Worm (Caenorhabditis elegans): Measurements from ENCODE around the gene Y43E12A.3.

The Y43E12A.3 gene

DNA sequence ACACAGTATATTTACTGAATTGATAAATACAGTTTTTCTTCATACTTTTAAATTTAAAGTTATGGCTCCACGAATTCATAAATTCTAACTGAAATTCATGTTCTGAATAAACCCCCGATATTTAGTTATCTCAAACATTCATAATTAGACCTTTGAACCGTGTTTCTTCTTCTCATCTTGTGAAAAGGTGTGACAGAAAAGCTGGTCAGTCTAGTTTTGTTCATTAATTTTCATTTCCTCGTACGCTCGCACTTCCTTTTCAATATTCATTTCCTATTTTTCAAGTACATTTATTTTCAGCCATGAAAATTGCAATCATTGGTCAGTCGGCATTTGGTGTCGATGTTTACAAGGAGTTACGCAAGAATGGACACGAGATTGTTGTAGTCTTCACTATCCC lies 34.6 kb downstream of the Y43E12A.3 start, which contains the start of gene alh-3:
Gene alh-3 (plus strand): TSS at position 301 of the 400 bp plus-strand sequence.
- TF ChIP-seq hpl-2 (GFP tag; optimal IDR thresholded peaks at IDR 0.05) (no peak), lin-15B (tag; optimal IDR thresholded peaks at IDR 0.05) (no peak), nhr-19 (GFP tag; conservative IDR thresholded peaks at IDR 0.05) (no peak), egl-13 (tag; optimal IDR thresholded peaks at IDR 0.05) (no peak), dpl-1 (GFP tag; optimal IDR thresholded peaks at IDR 0.05) (no peak), lsy-2 (tag; optimal IDR thresholded peaks at IDR 0.05) (no peak), zag-1 (tag; optimal IDR thresholded peaks at IDR 0.05) (no peak)

DNA sequence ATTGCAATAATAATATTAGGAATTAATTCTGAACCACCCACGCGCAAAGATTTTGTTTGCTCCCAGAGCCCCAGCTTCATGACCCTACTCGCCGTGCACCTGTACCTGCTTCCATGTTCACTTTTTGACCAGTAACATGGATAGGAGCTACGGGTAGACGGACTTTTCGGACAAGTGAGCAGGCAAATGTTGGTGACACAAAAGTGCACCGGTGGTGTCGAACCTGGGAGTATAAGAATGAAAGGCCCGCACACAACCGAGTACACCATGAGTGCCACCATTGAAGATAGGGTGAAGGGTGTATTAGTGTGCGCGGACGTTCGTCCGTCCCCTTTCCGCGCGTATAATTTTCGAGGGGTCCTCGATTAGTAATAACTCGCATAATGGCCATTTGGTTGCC lies 38.2 kb downstream of the Y43E12A.3 start:
- no peak for TF ChIP-seq nhr-76 (tag; optimal IDR thresholded peaks at IDR 0.05)
- TF ChIP-seq nhr-47 (tag; optimal IDR thresholded peaks at IDR 0.05) = peak; percentile 14
- TF ChIP-seq rnt-1 (tag; optimal IDR thresholded peaks at IDR 0.05) = peak; percentile 28
- no peak for TF ChIP-seq efl-3 (GFP tag; optimal IDR thresholded peaks at IDR 0.05)
- peak; percentile 18 for TF ChIP-seq mep-1 (tag; optimal IDR thresholded peaks at IDR 0.05)
- no peak for TF ChIP-seq mab-9 (GFP tag; IDR thresholded peaks at IDR 0.05)
- TF ChIP-seq fkh-4 (tag; optimal IDR thresholded peaks at IDR 0.05; ENCODE audit: borderline replicate concordance) = no peak
- TF ChIP-seq fkh-8 (tag; optimal IDR thresholded peaks at IDR 0.05) = no peak
- TF ChIP-seq elt-3 (tag; optimal IDR thresholded peaks at IDR 0.05) = no peak
- TF ChIP-seq lsy-2 (tag; optimal IDR thresholded peaks at IDR 0.05) = no peak
- TF ChIP-seq ama-1 (optimal IDR thresholded peaks at IDR 0.05) = peak; percentile 64
- TF ChIP-seq mef-2 (tag; optimal IDR thresholded peaks at IDR 0.05) = no peak
- peak; percentile 23 for TF ChIP-seq nhr-19 (GFP tag; conservative IDR thresholded peaks at IDR 0.05)
- TF ChIP-seq nhr-84 (tag; optimal IDR thresholded peaks at IDR 0.05) = no peak
- no peak for TF ChIP-seq skn-1 (tag; optimal IDR thresholded peaks at IDR 0.05)
- TF ChIP-seq dpl-1 (GFP tag; optimal IDR thresholded peaks at IDR 0.05) = no peak
- no peak for TF ChIP-seq F16B12.6 (tag; optimal IDR thresholded peaks at IDR 0.05)
- TF ChIP-seq ceh-88 (GFP tag; IDR thresholded peaks at IDR 0.05) = no peak
- TF ChIP-seq lin-35 (GFP tag; optimal IDR thresholded peaks at IDR 0.05) = no peak
- peak; percentile 1 for TF ChIP-seq ztf-4 (tag; optimal IDR thresholded peaks at IDR 0.05)
- 0 out of 2 replicates have a peak, but pooled peaks have one; percentile 8 for TF ChIP-seq grh-1 (GFP tag; IDR thresholded peaks at IDR 0.05)
- TF ChIP-seq zip-4 (GFP tag; optimal IDR thresholded peaks at IDR 0.05) = no peak

DNA sequence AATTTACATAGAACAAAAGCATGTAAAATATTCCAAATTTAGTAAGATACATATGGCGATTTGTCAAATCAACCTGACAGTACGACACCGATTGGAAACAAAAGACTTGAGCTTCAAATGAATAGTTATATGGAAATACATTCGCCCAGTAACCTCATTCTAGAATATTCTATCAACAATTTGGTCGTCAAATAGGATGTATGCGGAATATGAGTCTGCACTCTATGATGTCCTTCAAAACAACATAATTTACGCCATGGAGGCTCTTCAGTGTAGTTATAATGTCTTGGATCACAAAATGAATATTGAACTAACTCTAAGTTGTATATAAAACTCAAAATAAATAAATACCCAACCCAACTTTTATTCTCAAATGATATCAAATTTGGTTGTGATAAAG lies 39.0 kb downstream of the Y43E12A.3 start:
- TF ChIP-seq ztf-11 (tag; optimal IDR thresholded peaks at IDR 0.05) = peak in 1 of 2 experiments; percentile 42
- 0 out of 2 replicates have a peak, but pooled peaks have one; percentile 9 for TF ChIP-seq isw-1 (GFP tag; IDR thresholded peaks at IDR 0.05)
- peak; percentile 66 for TF ChIP-seq snu-23 (GFP tag; optimal IDR thresholded peaks at IDR 0.05)
- TF ChIP-seq fkh-10 (GFP tag; optimal IDR thresholded peaks at IDR 0.05) = no peak
- peak; percentile 10 for TF ChIP-seq egl-13 (tag; optimal IDR thresholded peaks at IDR 0.05)
- TF ChIP-seq xbp-1 (tag; optimal IDR thresholded peaks at IDR 0.05) = peak; percentile 62
- no peak for TF ChIP-seq zip-4 (GFP tag; optimal IDR thresholded peaks at IDR 0.05)
- TF ChIP-seq lin-15B (tag; optimal IDR thresholded peaks at IDR 0.05) = peak; percentile 6
- TF ChIP-seq alr-1 (tag; optimal IDR thresholded peaks at IDR 0.05; ENCODE audit: borderline replicate concordance) = no peak
- no peak for TF ChIP-seq grh-1 (GFP tag; IDR thresholded peaks at IDR 0.05)
- no peak for TF ChIP-seq irx-1 (tag; optimal IDR thresholded peaks at IDR 0.05)
- peak; percentile 80 for TF ChIP-seq F16B12.6 (tag; optimal IDR thresholded peaks at IDR 0.05)
- TF ChIP-seq nhr-19 (GFP tag; conservative IDR thresholded peaks at IDR 0.05) = peak; percentile 45
- TF ChIP-seq ets-5 (GFP tag; IDR thresholded peaks at IDR 0.05) = no peak
- no peak for TF ChIP-seq sptf-1 (tag; optimal IDR thresholded peaks at IDR 0.05)
- peak; percentile 65 for TF ChIP-seq nhr-71 (tag; optimal IDR thresholded peaks at IDR 0.05)
- TF ChIP-seq lsy-2 (tag; optimal IDR thresholded peaks at IDR 0.05) = peak; percentile 59 to 69
- peak; percentile 66 for TF ChIP-seq swsn-7 (tag; optimal IDR thresholded peaks at IDR 0.05)
- TF ChIP-seq blmp-1 (tag; optimal IDR thresholded peaks at IDR 0.05) = no peak
- no peak for TF ChIP-seq sup-37 (GFP tag; optimal IDR thresholded peaks at IDR 0.05)
- no peak for TF ChIP-seq unc-62 (GFP tag; optimal IDR thresholded peaks at IDR 0.05)
- TF ChIP-seq mep-1 (tag; optimal IDR thresholded peaks at IDR 0.05) = peak; percentile 75
- no peak for TF ChIP-seq jun-1 (tag; optimal IDR thresholded peaks at IDR 0.05)
- peak; percentile 38 for TF ChIP-seq ztf-4 (tag; optimal IDR thresholded peaks at IDR 0.05)
- TF ChIP-seq unc-130 (tag; optimal IDR thresholded peaks at IDR 0.05) = no peak
- peak; percentile 1 for TF ChIP-seq pax-3 (tag; optimal IDR thresholded peaks at IDR 0.05)
- TF ChIP-seq dpl-1 (GFP tag; optimal IDR thresholded peaks at IDR 0.05) = peak in 2 of 3 experiments; percentile 28 to 36
- no peak for TF ChIP-seq unc-98 (GFP tag; IDR thresholded peaks at IDR 0.05)
- TF ChIP-seq egl-27 (tag; optimal IDR thresholded peaks at IDR 0.05) = no peak
- peak; percentile 51 for TF ChIP-seq lin-14 (GFP tag; optimal IDR thresholded peaks at IDR 0.05)
- peak; percentile 38 for TF ChIP-seq dsc-1 (tag; optimal IDR thresholded peaks at IDR 0.05)
- peak in 1 of 2 experiments; percentile 26 for TF ChIP-seq efl-1 (optimal IDR thresholded peaks at IDR 0.05)
- TF ChIP-seq efl-1 (GFP tag; optimal IDR thresholded peaks at IDR 0.05 in 1 of 2) = peak in 1 of 2 experiments; percentile 45

All from whole organism, L1 larva.